Fruit fly (Drosophila melanogaster) S2 (cell line): Measurements from ENCODE around the gene sick.

Source experiments
- CG8478 ChIP-seq: fragments of >200 bp; optimal IDR thresholded peaks from 2 replicates; lab custom pipeline; 2018
- CTCF ChIP-seq, 2 experiments: fragments of >200 bp; optimal IDR thresholded peaks; 2 replicates each; lab custom pipeline; 2018

DNA sequence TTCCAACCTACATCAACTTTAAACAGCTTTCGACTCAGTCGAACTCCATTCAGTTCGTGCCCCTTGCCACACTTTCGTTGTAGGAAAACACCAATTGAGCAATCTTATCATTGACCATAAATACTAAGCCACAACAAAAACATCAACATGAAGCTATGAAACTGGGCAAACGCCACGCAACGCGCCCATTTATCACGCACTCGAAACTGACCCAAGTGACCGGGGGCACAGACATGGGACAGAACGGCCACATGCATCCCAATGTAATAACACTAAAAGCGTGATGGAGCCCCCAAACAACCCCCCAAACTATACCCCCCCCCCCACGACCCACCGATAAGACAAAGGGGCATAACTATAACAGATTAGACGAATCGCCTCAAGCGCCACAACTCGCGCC, 136.4 kb downstream of the sick start:
- TF ChIP-seq CG8478 (lab: Kevin White, UChicago) (no peak), CTCF (optimal IDR thresholded peaks at IDR 0.05; lab: Kevin White, UChicago) (no peak)
